Worm (Caenorhabditis elegans): ENCODE measurements around the gene nst-1.
A peak's percentile ranks its signal among the peaks of the same experiment; 100 is the strongest.

nst-1 gene

DNA sequence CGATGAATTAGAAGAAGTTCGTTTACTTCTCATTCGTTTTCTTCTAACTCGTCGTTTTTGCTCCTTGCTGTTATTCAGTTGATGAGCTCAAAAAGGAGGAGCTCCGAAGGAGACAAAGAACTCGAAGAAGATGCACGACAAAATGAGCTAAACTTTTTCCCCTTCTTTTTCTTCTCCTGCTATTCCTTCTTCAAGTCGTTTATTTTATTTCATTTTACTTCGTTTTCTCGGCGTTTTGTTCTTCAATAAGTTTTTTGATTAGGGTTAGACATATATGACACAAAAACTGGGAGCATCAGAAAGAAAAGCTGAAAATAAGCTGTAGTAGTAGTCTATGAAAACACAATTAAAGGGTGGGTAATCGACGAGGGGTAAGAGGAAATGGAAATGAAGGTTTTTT is 29.0 kb upstream of the nst-1 start:
- TF ChIP-seq unc-42 (tag; optimal IDR thresholded peaks at IDR 0.05) (peak; percentile 46), ceh-9 (tag; optimal IDR thresholded peaks at IDR 0.05) (no peak)

DNA sequence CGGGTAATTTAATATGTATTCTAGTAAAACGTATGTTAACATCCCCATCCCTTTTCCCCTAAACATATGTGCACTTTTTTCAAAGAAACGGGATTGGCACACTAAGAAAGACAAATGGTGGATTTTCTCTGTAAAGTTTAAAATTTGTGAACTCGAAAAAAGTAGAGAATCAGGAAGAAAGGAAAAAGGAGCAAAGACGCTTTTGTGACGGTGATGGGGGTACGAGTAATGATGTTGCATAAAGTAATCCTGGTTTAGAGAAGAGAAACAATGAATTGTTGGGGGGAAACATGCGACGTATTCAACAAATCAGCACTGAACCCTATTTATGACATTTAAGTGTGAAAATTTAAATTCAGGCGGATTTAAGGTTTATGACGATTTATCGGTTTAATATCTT is 28.5 kb upstream of the nst-1 start:
- no peak for TF ChIP-seq pha-4 (tag; optimal IDR thresholded peaks at IDR 0.05)
- no peak for TF ChIP-seq ttx-3 (tag; optimal IDR thresholded peaks at IDR 0.05)
- TF ChIP-seq ceh-34 (tag; optimal IDR thresholded peaks at IDR 0.05) = no peak
- no peak for TF ChIP-seq ahr-1 (tag; optimal IDR thresholded peaks at IDR 0.05)
- TF ChIP-seq pag-3 (tag; optimal IDR thresholded peaks at IDR 0.05; ENCODE audit: borderline replicate concordance) = no peak
- TF ChIP-seq ceh-18 (tag; optimal IDR thresholded peaks at IDR 0.05) = no peak
- TF ChIP-seq sdc-2 (tag; optimal IDR thresholded peaks at IDR 0.05) = no peak
- TF ChIP-seq rnt-1 (tag; optimal IDR thresholded peaks at IDR 0.05) = no peak
- no peak for TF ChIP-seq pqm-1 (tag; optimal IDR thresholded peaks at IDR 0.05)
- no peak for TF ChIP-seq ceh-45 (GFP tag; IDR thresholded peaks at IDR 0.05)
- TF ChIP-seq ceh-2 (tag; optimal IDR thresholded peaks at IDR 0.05) = no peak
- no peak for TF ChIP-seq gmeb-2 (tag; optimal IDR thresholded peaks at IDR 0.05)

DNA sequence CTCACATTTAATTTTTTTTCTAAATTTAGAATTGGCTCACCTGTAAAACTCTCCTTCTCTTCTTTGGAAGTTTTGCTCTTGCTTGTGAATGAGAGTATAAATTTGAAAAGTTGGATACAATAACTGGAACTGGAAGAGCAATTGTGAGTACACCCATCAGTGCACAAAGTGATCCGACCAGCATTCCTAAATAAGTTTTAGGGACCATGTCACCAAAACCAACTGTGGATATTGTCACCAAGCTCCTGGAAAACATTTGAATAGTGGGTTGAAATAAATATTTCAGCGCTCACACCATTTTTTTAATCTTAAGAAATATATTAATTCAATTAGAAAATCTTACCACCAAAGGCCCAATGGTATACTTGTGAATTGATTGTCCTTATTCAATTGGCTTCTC is 25.3 kb upstream of the nst-1 start:
- no peak for TF ChIP-seq pros-1 (tag; optimal IDR thresholded peaks at IDR 0.05)
- TF ChIP-seq ets-4 (tag; optimal IDR thresholded peaks at IDR 0.05) = no peak
- TF ChIP-seq rnt-1 (tag; optimal IDR thresholded peaks at IDR 0.05) = no peak
- TF ChIP-seq ttx-3 (tag; optimal IDR thresholded peaks at IDR 0.05) = no peak
- no peak for TF ChIP-seq hlh-13 (GFP tag; optimal IDR thresholded peaks at IDR 0.05)
- TF ChIP-seq ceh-48 (tag; optimal IDR thresholded peaks at IDR 0.05) = no peak

DNA sequence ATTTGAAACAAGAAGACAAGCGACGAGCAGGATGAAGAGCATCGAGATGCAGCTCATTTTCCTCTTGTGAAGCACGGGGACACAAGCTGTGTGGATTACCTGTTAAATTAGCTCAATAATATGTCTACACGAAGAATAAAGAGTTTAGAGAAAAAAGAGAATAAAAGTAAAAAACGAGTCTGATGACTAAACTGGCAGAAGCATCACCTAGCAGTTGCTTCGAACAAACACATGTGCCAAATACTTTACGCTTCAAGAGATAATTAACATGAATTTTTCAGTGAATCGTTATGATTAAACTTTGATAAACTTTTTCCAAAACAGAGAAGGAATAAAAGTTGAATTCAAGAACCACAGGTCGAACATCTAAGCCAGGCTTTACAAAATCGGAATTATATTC is 12.3 kb upstream of the nst-1 start, which contains the start of gene nlp-55:
Gene nlp-55 (minus strand): TSS at position 101 of the 400 bp plus-strand sequence.
- TF ChIP-seq hlh-15 (tag; optimal IDR thresholded peaks at IDR 0.05) = no peak
- no peak for TF ChIP-seq madf-2 (tag; optimal IDR thresholded peaks at IDR 0.05)

DNA sequence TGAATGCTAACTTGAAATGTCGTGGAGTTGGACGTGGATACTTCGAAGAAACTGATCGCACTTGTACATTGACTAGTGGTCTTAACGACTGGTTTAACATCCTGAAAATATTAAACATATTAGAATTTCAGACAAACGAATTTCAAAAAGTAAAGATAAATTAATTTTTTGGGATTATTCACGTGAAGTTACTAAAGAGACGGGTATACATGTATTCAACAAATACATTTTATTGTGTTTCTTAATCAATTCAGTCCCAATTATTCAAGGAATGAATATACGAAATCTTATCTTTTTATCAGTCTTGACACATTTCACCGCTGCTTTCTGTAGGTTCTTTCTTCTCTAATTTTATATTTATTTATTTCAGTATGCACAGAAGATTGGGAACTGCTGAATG is 4.6 kb downstream of the nst-1 start, which contains the start of the genes mrpl-10 and clec-142:
Gene mrpl-10 (minus strand): TSS at position 101 of the 400 bp plus-strand sequence.
Gene clec-142 (plus strand): TSS at position 264 of the 400 bp plus-strand sequence.
- TF ChIP-seq tbx-2 (tag; optimal IDR thresholded peaks at IDR 0.05) (no peak), lin-11 (tag; optimal IDR thresholded peaks at IDR 0.05) (no peak), T23F11.4 (GFP tag; optimal IDR thresholded peaks at IDR 0.05) (no peak), K02D7.2 (tag; optimal IDR thresholded peaks at IDR 0.05) (no peak), tbx-7 (tag; optimal IDR thresholded peaks at IDR 0.05) (no peak)

DNA sequence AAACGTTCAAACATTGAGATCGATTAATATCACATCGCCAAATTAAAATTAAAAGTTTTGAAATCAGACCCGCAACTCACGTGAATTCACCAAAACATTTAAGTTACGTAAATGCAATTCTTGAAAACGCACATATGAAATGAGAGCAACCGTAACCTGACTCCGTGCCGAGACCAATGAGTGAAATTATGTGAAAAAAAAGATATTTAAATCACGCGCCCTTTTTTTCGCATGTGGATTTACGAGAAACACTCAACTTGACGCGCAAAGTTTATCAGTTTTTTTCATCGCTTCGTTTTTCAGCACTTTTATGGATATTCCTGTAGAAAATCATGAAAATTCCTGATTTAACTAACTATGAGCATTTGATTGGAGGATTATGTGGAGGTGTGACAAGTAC is 7.0 kb downstream of the nst-1 start, which contains the start of the genes gei-14 and slc-25A32:
Gene gei-14 (minus strand): TSS at position 175 of the 400 bp plus-strand sequence.
Gene slc-25A32 (plus strand): TSS at position 242 of the 400 bp plus-strand sequence.
- TF ChIP-seq hlh-30 (tag; optimal IDR thresholded peaks at IDR 0.05; ENCODE audit: insufficient read depth) (peak; percentile 17), nfya-1 (tag; optimal IDR thresholded peaks at IDR 0.05) (peak; percentile 6), elt-2 (tag; optimal IDR thresholded peaks at IDR 0.05) (peak; percentile 6), pax-1 (tag; optimal IDR thresholded peaks at IDR 0.05) (no peak)

DNA sequence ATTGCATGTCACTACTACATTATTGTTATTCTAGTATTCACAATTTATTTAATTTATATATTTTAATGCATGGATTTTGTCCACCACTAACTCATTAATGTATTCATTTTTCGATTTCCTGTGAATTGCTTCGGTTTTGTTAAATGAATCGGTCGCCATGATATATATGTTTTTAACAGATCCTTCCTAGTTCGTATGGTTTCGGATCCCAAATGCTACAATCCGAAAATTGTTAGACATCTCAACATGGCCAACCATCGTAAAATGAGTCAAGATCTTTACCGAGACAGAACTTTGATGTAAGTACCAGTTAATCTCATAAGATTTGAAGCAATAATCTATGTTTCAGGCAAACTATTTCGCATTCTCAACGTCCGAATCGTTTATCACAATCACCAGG is 9.9 kb downstream of the nst-1 start:
- TF ChIP-seq ceh-14 (tag; optimal IDR thresholded peaks at IDR 0.05) (no peak), pqm-1 (tag; optimal IDR thresholded peaks at IDR 0.05) (no peak), ceh-24 (tag; optimal IDR thresholded peaks at IDR 0.05) (no peak), odd-2 (tag; optimal IDR thresholded peaks at IDR 0.05) (no peak), ceh-22 (tag; optimal IDR thresholded peaks at IDR 0.05) (no peak)

Measured in whole organism, late embryonic.